Fruit fly (Drosophila melanogaster): ENCODE measurements around the gene CenG1A.

Gene CenG1A

dm6 chr2L:13876698-13877097, 41.3 kb downstream of the CenG1A start (continued):
- no peak for TF ChIP-seq pb (GFP tag; optimal IDR thresholded peaks at IDR 0.05)
- peak; percentile 22; the same call in 1 of the 2 replicates for TF ChIP-seq lmd (GFP tag; IDR thresholded peaks at IDR 0.05)
- TF ChIP-seq HLH4C (GFP tag; IDR thresholded peaks at IDR 0.05; ENCODE audit: partially characterized antibody), result no peak
- no peak for TF ChIP-seq tll (GFP tag; optimal IDR thresholded peaks at IDR 0.05)
- TF ChIP-seq p53 (GFP tag; optimal IDR thresholded peaks at IDR 0.05), result no peak
- peak; percentile 67 for TF ChIP-seq CG7556 (GFP tag; optimal IDR thresholded peaks at IDR 0.05)
- peak; percentile 61 for TF ChIP-seq CG7839 (tag; optimal IDR thresholded peaks at IDR 0.05)
- peak; percentile 42 for TF ChIP-seq unpg (GFP tag; optimal IDR thresholded peaks at IDR 0.05)
- TF ChIP-seq CG8388 (GFP tag; optimal IDR thresholded peaks at IDR 0.05), result peak; percentile 42
- peak; percentile 70 for TF ChIP-seq pros (GFP tag; optimal IDR thresholded peaks at IDR 0.05)
- TF ChIP-seq NFAT (GFP tag; IDR thresholded peaks at IDR 0.05), result no peak
- peak; percentile 33 for TF ChIP-seq CG4424 (GFP tag; optimal IDR thresholded peaks at IDR 0.05)
- TF ChIP-seq CG33557 (GFP tag; optimal IDR thresholded peaks at IDR 0.05), result peak; percentile 37
- peak; percentile 24 for TF ChIP-seq CG3407 (GFP tag; optimal IDR thresholded peaks at IDR 0.05)
- peak; percentile 56 for TF ChIP-seq CG2678 (tag; optimal IDR thresholded peaks at IDR 0.05)
- TF ChIP-seq Nf-YC (tag; optimal IDR thresholded peaks at IDR 0.05), result no peak
- TF ChIP-seq bcd (GFP tag; optimal IDR thresholded peaks at IDR 0.05), result peak; percentile 34
- no peak for TF ChIP-seq Lim3 (GFP tag; IDR thresholded peaks at IDR 0.05)
- peak; percentile 57 for TF ChIP-seq CG13424 (tag; optimal IDR thresholded peaks at IDR 0.05)
- TF ChIP-seq CG4282 (GFP tag; optimal IDR thresholded peaks at IDR 0.05), result no peak
- no peak for TF ChIP-seq pan (optimal IDR thresholded peaks at IDR 0.05)
- TF ChIP-seq pan (GFP tag; optimal IDR thresholded peaks at IDR 0.05 in 1 of 2, IDR thresholded peaks at IDR 0.05 in 1 of 2), result no peak
- no peak for TF ChIP-seq Hey (tag; optimal IDR thresholded peaks at IDR 0.05)
- peak; percentile 42 for TF ChIP-seq ATbp (GFP tag; optimal IDR thresholded peaks at IDR 0.05)
- TF ChIP-seq CG17328 (GFP tag; IDR thresholded peaks at IDR 0.05), result peak; percentile 40; the same call in 1 of the 2 replicates
- no peak for TF ChIP-seq ind (GFP tag; optimal IDR thresholded peaks at IDR 0.05)
- TF ChIP-seq twi (tag; optimal IDR thresholded peaks at IDR 0.05), result peak; percentile 18
- TF ChIP-seq sens (GFP tag), result peak; percentile 84
- no peak for TF ChIP-seq otp (GFP tag; IDR thresholded peaks at IDR 0.05)
- peak; percentile 36 for TF ChIP-seq CG15601 (tag; optimal IDR thresholded peaks at IDR 0.05)
- no peak for TF ChIP-seq chm (GFP tag; IDR thresholded peaks at IDR 0.05)
- 0 out of 2 replicates have a peak, but pooled peaks have one; percentile 11 for TF ChIP-seq Ptx1 (GFP tag; IDR thresholded peaks at IDR 0.05)
- TF ChIP-seq CG10209 (GFP tag; optimal IDR thresholded peaks at IDR 0.05), result peak; percentile 35
- no peak for TF ChIP-seq tna (GFP tag; IDR thresholded peaks at IDR 0.05; ENCODE audit: partially characterized antibody)
- TF ChIP-seq lov (optimal IDR thresholded peaks at IDR 0.05), result no peak
- TF ChIP-seq lov (GFP tag; IDR thresholded peaks at IDR 0.05), result no peak
- TF ChIP-seq cato (GFP tag; optimal IDR thresholded peaks at IDR 0.05; ENCODE audit: borderline replicate concordance), result no peak
- no peak for TF ChIP-seq psq (GFP tag; optimal IDR thresholded peaks at IDR 0.05)
- TF ChIP-seq CG2712 (tag; optimal IDR thresholded peaks at IDR 0.05), result peak; percentile 62
- TF ChIP-seq Asciz (GFP tag; optimal IDR thresholded peaks at IDR 0.05), result peak; percentile 41
- no peak for TF ChIP-seq unc-4 (GFP tag; IDR thresholded peaks at IDR 0.05; ENCODE audit: partially characterized antibody)
- no peak for TF ChIP-seq Hand (GFP tag; optimal IDR thresholded peaks at IDR 0.05)
- peak; percentile 8 for TF ChIP-seq CG1602 (GFP tag; optimal IDR thresholded peaks at IDR 0.05)
- TF ChIP-seq CG4360 (GFP tag; IDR thresholded peaks at IDR 0.05), result no peak
- TF ChIP-seq PHDP (tag; optimal IDR thresholded peaks at IDR 0.05), result peak; percentile 37
- peak; percentile 40; the same call in 2 of the 3 replicates for TF ChIP-seq row (GFP tag; IDR thresholded peaks at IDR 0.05)
- no peak for TF ChIP-seq CG12104 (GFP tag; optimal IDR thresholded peaks at IDR 0.05)
- TF ChIP-seq CG14441 (GFP tag; IDR thresholded peaks at IDR 0.05), result no peak
- peak; percentile 73 for TF ChIP-seq gem (tag; optimal IDR thresholded peaks at IDR 0.05)
- peak; percentile 80 for TF ChIP-seq CG18262 (tag; optimal IDR thresholded peaks at IDR 0.05)
- no peak for TF ChIP-seq ttk (GFP tag; IDR thresholded peaks at IDR 0.05)

All from whole organism, embryonic.